Fruit fly (Drosophila melanogaster): ENCODE measurements around the gene CG11069.

The CG11069 gene

DNA sequence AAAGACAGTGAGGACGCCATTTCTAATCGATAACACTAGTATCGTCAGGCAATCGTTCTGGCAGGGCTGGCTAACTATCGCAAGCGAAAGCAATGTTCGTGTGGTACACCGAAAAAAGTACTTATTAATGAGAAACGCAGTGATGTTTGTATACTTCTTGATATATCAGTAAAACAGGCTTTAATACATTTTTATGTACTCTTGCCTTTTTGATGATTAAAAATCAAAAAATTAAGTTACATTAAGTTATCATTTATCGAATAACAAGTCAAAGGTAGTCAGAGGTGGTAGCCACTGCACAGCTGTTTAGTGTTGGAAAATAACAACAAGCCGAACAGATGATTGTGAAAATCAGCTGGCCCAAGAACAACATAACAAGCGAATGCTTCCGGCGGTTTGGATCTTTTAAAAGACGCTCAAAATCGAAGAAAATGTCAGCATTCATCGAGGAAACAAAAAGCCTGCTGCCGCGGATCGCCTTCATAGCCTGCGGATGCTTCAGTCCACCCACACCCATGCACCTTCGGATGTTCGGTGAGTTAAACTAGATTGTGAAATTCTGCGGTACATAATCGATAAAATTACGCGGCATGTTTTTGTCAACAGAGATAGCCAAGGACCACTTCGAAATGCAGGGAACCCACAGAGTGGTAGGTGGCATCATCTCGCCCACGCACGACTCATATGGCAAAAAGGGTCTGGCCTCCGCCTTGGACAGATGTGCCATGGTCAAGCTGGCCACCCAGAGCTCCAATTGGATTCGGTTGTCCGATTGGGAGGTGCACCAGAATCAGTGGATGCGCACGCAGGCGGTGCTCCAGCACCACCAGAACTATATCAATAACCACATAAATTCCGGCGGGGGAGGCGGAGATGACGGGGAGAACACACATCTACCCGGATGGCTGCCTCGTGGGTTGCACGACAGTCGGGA lies 50.6 kb downstream of the CG11069 start, which contains the start of the genes ssh and Nmnat (continued):
- TF ChIP-seq tll (GFP tag; optimal IDR thresholded peaks at IDR 0.05), result peak; percentile 85 to 89
- TF ChIP-seq Antp (GFP tag; optimal IDR thresholded peaks at IDR 0.05), result no peak
- no peak for TF ChIP-seq CG6254 (GFP tag; optimal IDR thresholded peaks at IDR 0.05)
- TF ChIP-seq inv (GFP tag; IDR thresholded peaks at IDR 0.05; ENCODE audit: partially characterized antibody), result peak; percentile 91
- TF ChIP-seq CG33213 (GFP tag; optimal IDR thresholded peaks at IDR 0.05), result peak; percentile 57
- no peak for TF ChIP-seq CG8281 (tag; optimal IDR thresholded peaks at IDR 0.05)
- TF ChIP-seq CG9817 (tag; optimal IDR thresholded peaks at IDR 0.05), result peak; percentile 37
- no peak for TF ChIP-seq CG2199 (GFP tag; IDR thresholded peaks at IDR 0.05)
- TF ChIP-seq CG33557 (GFP tag; optimal IDR thresholded peaks at IDR 0.05), result peak; percentile 3
- TF ChIP-seq rib (GFP tag; IDR thresholded peaks at IDR 0.05), result no peak
- peak; percentile 55 for TF ChIP-seq CG4617 (GFP tag; optimal IDR thresholded peaks at IDR 0.05; ENCODE audit: borderline replicate concordance)
- no peak for TF ChIP-seq CG4328 (GFP tag; optimal IDR thresholded peaks at IDR 0.05)
- TF ChIP-seq CG17802 (tag; optimal IDR thresholded peaks at IDR 0.05), result no peak
- TF ChIP-seq vfl (GFP tag; optimal IDR thresholded peaks at IDR 0.05), result peak; percentile 44
- TF ChIP-seq CG10431 (GFP tag; optimal IDR thresholded peaks at IDR 0.05), result no peak
- TF ChIP-seq cato (GFP tag; optimal IDR thresholded peaks at IDR 0.05; ENCODE audit: borderline replicate concordance), result no peak
- TF ChIP-seq YL-1 (GFP tag; optimal IDR thresholded peaks at IDR 0.05), result peak; percentile 92
- peak; percentile 49 for TF ChIP-seq CG12391 (tag; optimal IDR thresholded peaks at IDR 0.05)
- TF ChIP-seq toy (GFP tag; IDR thresholded peaks at IDR 0.05), result no peak
- TF ChIP-seq tin (GFP tag; optimal IDR thresholded peaks at IDR 0.05), result peak; percentile 10
- no peak for TF ChIP-seq CG10366 (GFP tag; IDR thresholded peaks at IDR 0.05)
- TF ChIP-seq maf-S (GFP tag; optimal IDR thresholded peaks at IDR 0.05), result no peak
- no peak for TF ChIP-seq CG11398 (GFP tag; optimal IDR thresholded peaks at IDR 0.05)
- peak; percentile 60 for TF ChIP-seq psq (GFP tag; optimal IDR thresholded peaks at IDR 0.05)
- TF ChIP-seq NfI (GFP tag; optimal IDR thresholded peaks at IDR 0.05), result peak; percentile 29
- no peak for TF ChIP-seq fd64A (GFP tag; optimal IDR thresholded peaks at IDR 0.05)
- no peak for TF ChIP-seq CG1233 (GFP tag; optimal IDR thresholded peaks at IDR 0.05)
- peak; percentile 52 for TF ChIP-seq CoRest (tag; optimal IDR thresholded peaks at IDR 0.05)
- TF ChIP-seq repo (GFP tag; optimal IDR thresholded peaks at IDR 0.05), result no peak
- TF ChIP-seq Hsf (GFP tag; optimal IDR thresholded peaks at IDR 0.05), result no peak
- no peak for TF ChIP-seq Lim3 (GFP tag; IDR thresholded peaks at IDR 0.05)
- TF ChIP-seq Doc2 (GFP tag; IDR thresholded peaks at IDR 0.05), result no peak
- TF ChIP-seq esg (GFP tag; conservative IDR thresholded peaks at IDR 0.05), result no peak
- TF ChIP-seq Fer3 (tag; optimal IDR thresholded peaks at IDR 0.05), result no peak
- peak; percentile 34 to 56 for TF ChIP-seq dpn (GFP tag; optimal IDR thresholded peaks at IDR 0.05)
- peak; percentile 93 for TF ChIP-seq trem (tag; optimal IDR thresholded peaks at IDR 0.05)
- TF ChIP-seq CkIIα-i1 (GFP tag; IDR thresholded peaks at IDR 0.05), result no peak
- TF ChIP-seq zen2 (GFP tag; IDR thresholded peaks at IDR 0.05; ENCODE audit: partially characterized antibody), result peak; percentile 65; the same call in 1 of the 3 replicates
- peak; percentile 65; the same call in 1 of the 2 replicates for TF ChIP-seq tna (GFP tag; IDR thresholded peaks at IDR 0.05; ENCODE audit: partially characterized antibody)
- TF ChIP-seq Abd-B (GFP tag; optimal IDR thresholded peaks at IDR 0.05), result no peak
- no peak for TF ChIP-seq corto (GFP tag; optimal IDR thresholded peaks at IDR 0.05)
- TF ChIP-seq Dp (GFP tag; optimal IDR thresholded peaks at IDR 0.05), result peak; percentile 40
- peak; percentile 99 for TF ChIP-seq CG11560 (tag; IDR thresholded peaks at IDR 0.05)
- peak; percentile 1 for TF ChIP-seq CG7987 (GFP tag; optimal IDR thresholded peaks at IDR 0.05)
- TF ChIP-seq CG9727 (GFP tag; optimal IDR thresholded peaks at IDR 0.05), result peak; percentile 65
- TF ChIP-seq CG17612 (GFP tag; IDR thresholded peaks at IDR 0.05), result no peak
- TF ChIP-seq tx (GFP tag; optimal IDR thresholded peaks at IDR 0.05), result no peak
- TF ChIP-seq CG16779 (GFP tag; IDR thresholded peaks at IDR 0.05), result no peak
